Worm (Caenorhabditis elegans) whole organism, young adult: ENCODE data around the gene cnt-2.
A peak's percentile ranks its signal among the peaks of the same experiment; 100 is the strongest.

Experiments used
- B0019.2 ChIP-seq: fragments of 200-800 bp; sonication (Bioruptor generic); conservative IDR thresholded peaks from 2 replicates; pipeline ENCODE4 v1.3.6; 2022; ENCODE audit warnings: missing genetic modification reagents, missing genetic modification characterization, missing compliant biosample characterization
- B0261.1 ChIP-seq: sonication (generic microtip); optimal IDR thresholded peaks from 2 replicates; lab custom pipeline; 2016; ENCODE audit warnings: mild to moderate bottlenecking, missing genetic modification characterization, moderate library complexity, missing compliant biosample characterization
- C06A6.2 ChIP-seq: fragments of 200-800 bp; sonication (Bioruptor generic); conservative IDR thresholded peaks from 2 replicates; pipeline ENCODE4 v1.3.6; 2022; ENCODE audit warnings: missing genetic modification characterization, missing compliant biosample characterization
- F33H1.4 ChIP-seq: fragments of 200-800 bp; sonication (Bioruptor generic); IDR thresholded peaks from 2 replicates; pipeline ENCODE4 v1.3.6; 2022; ENCODE audit warnings: missing genetic modification reagents, missing genetic modification characterization, missing compliant biosample characterization
- F37B4.10 ChIP-seq: fragments of 200-800 bp; sonication (Bioruptor generic); IDR thresholded peaks from 2 replicates; pipeline ENCODE4 v1.3.6; 2022; ENCODE audit warnings: missing genetic modification characterization, missing compliant biosample characterization
- F39B2.1 ChIP-seq: fragments of 200-800 bp; sonication (Bioruptor generic); IDR thresholded peaks from 2 replicates; pipeline ENCODE4 v1.3.6; 2022; ENCODE audit warnings: missing genetic modification reagents, missing genetic modification characterization, missing compliant biosample characterization
- F49E8.2 ChIP-seq: sonication (generic microtip); optimal IDR thresholded peaks from 3 replicates; lab custom pipeline; 2017; ENCODE audit warnings: missing genetic modification characterization, mild to moderate bottlenecking, missing compliant biosample characterization, antibody characterized with exemption, moderate library complexity; ENCODE audit not compliant: insufficient read depth
- F55B11.4 ChIP-seq: sonication (generic microtip); optimal IDR thresholded peaks from 2 replicates; lab custom pipeline; 2016; ENCODE audit warnings: missing compliant biosample characterization, missing genetic modification characterization, borderline replicate concordance; ENCODE audit not compliant: insufficient read depth
- F57A8.1 ChIP-seq: fragments of 200-800 bp; sonication (Bioruptor generic); optimal IDR thresholded peaks from 2 replicates; lab custom pipeline; 2018; ENCODE audit warnings: mild to moderate bottlenecking, missing genetic modification characterization, moderate library complexity, missing compliant biosample characterization
- T26A5.8 ChIP-seq: sonication (generic microtip); optimal IDR thresholded peaks from 2 replicates; lab custom pipeline; 2016; ENCODE audit warnings: missing genetic modification characterization, missing compliant biosample characterization
- Y67H2A.10 ChIP-seq: fragments of 200-800 bp; sonication (Bioruptor generic); conservative IDR thresholded peaks from 2 replicates; pipeline ENCODE4 v1.3.6; 2022; ENCODE audit warnings: missing genetic modification reagents, missing genetic modification characterization, missing compliant biosample characterization
- Y79H2A.3 ChIP-seq: fragments of 200-800 bp; sonication (Bioruptor generic); conservative IDR thresholded peaks from 2 replicates; pipeline ENCODE4 v1.3.6; 2022; ENCODE audit warnings: missing genetic modification reagents, missing genetic modification characterization, missing compliant biosample characterization
- Y95B8A.8 ChIP-seq: fragments of 200-800 bp; sonication (Bioruptor generic); IDR thresholded peaks from 2 replicates; pipeline ENCODE4 v1.3.6; 2022; ENCODE audit warnings: missing genetic modification reagents, missing genetic modification characterization, missing compliant biosample characterization
- akir-1 ChIP-seq: fragments of 200-800 bp; sonication (Bioruptor generic); optimal IDR thresholded peaks from 2 replicates; lab custom pipeline; 2018; ENCODE audit warnings: mild to moderate bottlenecking, missing genetic modification characterization, moderate library complexity, missing compliant biosample characterization
- attf-5 ChIP-seq: fragments of 200-800 bp; sonication (Bioruptor generic); optimal IDR thresholded peaks from 2 replicates; lab custom pipeline; 2018; ENCODE audit warnings: mild to moderate bottlenecking, missing genetic modification characterization, missing compliant biosample characterization
- attf-6 ChIP-seq: fragments of 200-800 bp; sonication (Bioruptor generic); IDR thresholded peaks from 2 replicates; pipeline ENCODE4 v1.3.6; 2022; ENCODE audit warnings: missing genetic modification reagents, missing genetic modification characterization, missing compliant biosample characterization
- cebp-2 ChIP-seq: fragments of 200-800 bp; sonication (Bioruptor generic); IDR thresholded peaks from 2 replicates; pipeline ENCODE4 v1.3.6; 2022; ENCODE audit warnings: missing genetic modification characterization, missing compliant biosample characterization
- ceh-27 ChIP-seq: fragments of 200-800 bp; sonication (Bioruptor generic); optimal IDR thresholded peaks from 2 replicates; lab custom pipeline; 2018; ENCODE audit warnings: mild to moderate bottlenecking, missing genetic modification characterization, moderate library complexity, missing compliant biosample characterization
- ceh-79 ChIP-seq: sonication (generic microtip); optimal IDR thresholded peaks from 2 replicates; lab custom pipeline; 2017; ENCODE audit warnings: mild to moderate bottlenecking, missing genetic modification characterization, missing compliant biosample characterization
- ceh-91 ChIP-seq: fragments of 200-800 bp; sonication (Bioruptor generic); IDR thresholded peaks from 2 replicates; pipeline ENCODE4 v1.3.6; 2022; ENCODE audit warnings: missing genetic modification reagents, missing genetic modification characterization, missing compliant biosample characterization
- dox-1 ChIP-seq: fragments of 200-800 bp; sonication (Bioruptor generic); IDR thresholded peaks from 2 replicates; pipeline ENCODE4 v1.3.6; 2022; ENCODE audit warnings: missing genetic modification reagents, missing genetic modification characterization, missing compliant biosample characterization
- dpl-1 ChIP-seq: fragments of 150-350 bp; optimal IDR thresholded peaks from 2 replicates; lab custom pipeline; 2014; ENCODE audit warnings: missing biosample characterization, missing genetic modification reagents, missing genetic modification characterization
- egl-18 ChIP-seq: fragments of 200-800 bp; sonication (Bioruptor generic); IDR thresholded peaks from 2 replicates; pipeline ENCODE4 v1.3.6; 2022; ENCODE audit warnings: missing genetic modification reagents, missing genetic modification characterization, missing compliant biosample characterization
- ekl-4 ChIP-seq: fragments of 200-800 bp; sonication (Bioruptor generic); IDR thresholded peaks from 2 replicates; pipeline ENCODE4 v1.3.6; 2022; ENCODE audit warnings: missing genetic modification reagents, missing genetic modification characterization, missing compliant biosample characterization
- ets-4 ChIP-seq: fragments of 200-800 bp; sonication (Bioruptor generic); optimal IDR thresholded peaks from 2 replicates; lab custom pipeline; 2018; ENCODE audit warnings: mild to moderate bottlenecking, missing genetic modification characterization, missing compliant biosample characterization
- hlh-26 ChIP-seq: fragments of 200-800 bp; sonication (Bioruptor generic); conservative IDR thresholded peaks from 2 replicates; pipeline ENCODE4 v1.3.6; 2022; ENCODE audit warnings: missing genetic modification reagents, missing genetic modification characterization, missing compliant biosample characterization
- lag-1 ChIP-seq: fragments of 200-800 bp; sonication (Bioruptor generic); IDR thresholded peaks from 2 replicates; pipeline ENCODE4 v1.3.6; 2022; ENCODE audit warnings: missing genetic modification reagents, missing genetic modification characterization, missing compliant biosample characterization
- let-607 ChIP-seq, 2 experiments: fragments of 200-800 bp in 1 of 2; sonication (Bioruptor generic) in 1 of 2; sonication (generic microtip) in 1 of 2; optimal IDR thresholded peaks; 2 replicates each; lab custom pipeline; 2016 to 2018; ENCODE audit warnings: mild to moderate bottlenecking in 2 of 2, missing compliant biosample characterization in 2 of 2, missing genetic modification characterization in 2 of 2, moderate library complexity in 2 of 2, missing genotype in 1 of 2
- lir-1 ChIP-seq: fragments of 200-800 bp; sonication (Bioruptor generic); conservative IDR thresholded peaks from 2 replicates; pipeline ENCODE4 v1.3.6; 2022; ENCODE audit warnings: missing genetic modification reagents, missing genetic modification characterization, missing compliant biosample characterization
- madf-6 ChIP-seq: fragments of 200-800 bp; sonication (Bioruptor generic); IDR thresholded peaks from 2 replicates; pipeline ENCODE4 v1.3.6; 2022; ENCODE audit warnings: missing genetic modification reagents, missing genetic modification characterization, missing compliant biosample characterization
- madf-8 ChIP-seq: fragments of 200-800 bp; sonication (Bioruptor generic); conservative IDR thresholded peaks from 2 replicates; pipeline ENCODE4 v1.3.6; 2022; ENCODE audit warnings: missing genetic modification reagents, missing genetic modification characterization, missing compliant biosample characterization
- mes-4 ChIP-seq: sonication (generic microtip); optimal IDR thresholded peaks from 2 replicates; lab custom pipeline; 2016; ENCODE audit warnings: missing genotype, missing genetic modification characterization, missing compliant biosample characterization
- nfya-1 ChIP-seq: sonication (generic microtip); optimal IDR thresholded peaks from 2 replicates; lab custom pipeline; 2017; ENCODE audit warnings: antibody characterized with exemption, missing compliant biosample characterization, missing genetic modification characterization, borderline replicate concordance; ENCODE audit not compliant: insufficient read depth
- nhr-179 ChIP-seq: sonication (generic microtip); optimal IDR thresholded peaks from 2 replicates; lab custom pipeline; 2016; ENCODE audit warnings: mild to moderate bottlenecking, missing genetic modification characterization, missing compliant biosample characterization
- nhr-27 ChIP-seq: fragments of 200-800 bp; sonication (Bioruptor generic); optimal IDR thresholded peaks from 2 replicates; lab custom pipeline; 2018; ENCODE audit warnings: mild to moderate bottlenecking, missing genetic modification characterization, moderate library complexity, missing compliant biosample characterization
- rpc-1 ChIP-seq, 2 experiments: fragments of 150-350 bp in 1 of 2; sonication (generic microtip) in 1 of 2; optimal IDR thresholded peaks; 2 replicates each; lab custom pipeline; 2014 to 2018; ENCODE audit warnings: missing biosample characterization in 1 of 2, missing genetic modification characterization in 1 of 2, missing genetic modification reagents in 1 of 2, missing genotype in 1 of 2
- sea-2 ChIP-seq: fragments of 200-800 bp; sonication (Bioruptor generic); IDR thresholded peaks from 2 replicates; pipeline ENCODE4 v1.3.6; 2022; ENCODE audit warnings: missing genetic modification characterization, missing compliant biosample characterization
- snpc-1.1 ChIP-seq: sonication (generic microtip); optimal IDR thresholded peaks from 2 replicates; lab custom pipeline; 2017; ENCODE audit warnings: missing genetic modification characterization, mild to moderate bottlenecking, missing compliant biosample characterization, antibody characterized with exemption, moderate library complexity, missing genotype, missing genetic modification reagents; ENCODE audit not compliant: insufficient read depth
- snpc-4 ChIP-seq, 5 experiments: fragments of 150-350 bp in 1 of 5; sonication (generic microtip) in 4 of 5; optimal IDR thresholded peaks; 2 replicates each; lab custom pipeline; 2014 to 2018; ENCODE audit warnings: missing genetic modification characterization in 5 of 5, missing biosample characterization in 3 of 5, antibody characterized with exemption in 2 of 5, mild to moderate bottlenecking in 2 of 5, missing compliant biosample characterization in 2 of 5, missing genotype in 2 of 5, moderate library complexity in 2 of 5, missing genetic modification reagents in 1 of 5
- sptf-2 ChIP-seq: fragments of 200-800 bp; sonication (Bioruptor generic); optimal IDR thresholded peaks from 2 replicates; lab custom pipeline; 2018; ENCODE audit warnings: mild to moderate bottlenecking, missing genetic modification characterization, missing compliant biosample characterization
- zfh-2 ChIP-seq: fragments of 200-800 bp; sonication (Bioruptor generic); conservative IDR thresholded peaks from 2 replicates; pipeline ENCODE4 v1.3.6; 2022; ENCODE audit warnings: missing genetic modification reagents, missing genetic modification characterization, missing compliant biosample characterization
- zim-3 ChIP-seq: sonication (generic microtip); optimal IDR thresholded peaks from 2 replicates; lab custom pipeline; 2017; ENCODE audit warnings: mild to moderate bottlenecking, missing genetic modification characterization, moderate library complexity, missing compliant biosample characterization
- ztf-18 ChIP-seq: sonication (generic microtip); optimal IDR thresholded peaks from 2 replicates; lab custom pipeline; 2016; ENCODE audit warnings: missing genotype, mild to moderate bottlenecking, missing genetic modification characterization, missing compliant biosample characterization
- ztf-22 ChIP-seq: fragments of 200-800 bp; sonication (Bioruptor generic); optimal IDR thresholded peaks from 2 replicates; lab custom pipeline; 2018; ENCODE audit warnings: mild to moderate bottlenecking, missing genetic modification characterization, moderate library complexity, missing compliant biosample characterization
- ztf-25 ChIP-seq: fragments of 200-800 bp; sonication (Bioruptor generic); IDR thresholded peaks from 2 replicates; pipeline ENCODE4 v1.3.6; 2022; ENCODE audit warnings: missing genetic modification reagents, missing genetic modification characterization, missing compliant biosample characterization
- ztf-26 ChIP-seq: sonication (generic microtip); optimal IDR thresholded peaks from 2 replicates; lab custom pipeline; 2017; ENCODE audit warnings: missing genetic modification characterization, missing compliant biosample characterization

cnt-2 gene

ce11 chrIII:10706972-10707438 lies 52.2 kb downstream of the cnt-2 start, which contains the start of the genes Y39A1A.21 and Y39A1A.22 (continued):
- no peak for TF ChIP-seq F39B2.1 (GFP tag; lab: Robert Waterston, UW)
- no peak for TF ChIP-seq ceh-79 (tag; lab: Kevin White, UChicago)
- no peak for TF ChIP-seq sptf-2
- TF ChIP-seq akir-1: no peak
- TF ChIP-seq cebp-2 (GFP tag; lab: Robert Waterston, UW): no peak
- peak; percentile 74 for TF ChIP-seq F33H1.4 (GFP tag; lab: Robert Waterston, UW)
- peak; percentile 74; the same call in 1 of the 2 replicates for TF ChIP-seq ekl-4 (GFP tag; lab: Robert Waterston, UW)
- TF ChIP-seq Y67H2A.10 (GFP tag; lab: Robert Waterston, UW): no peak
- no peak for TF ChIP-seq Y79H2A.3 (GFP tag; lab: Robert Waterston, UW)
- no peak for TF ChIP-seq dpl-1 (GFP tag; lab: Kevin White, UChicago)
- TF ChIP-seq T26A5.8: no peak
- peak; percentile 43; the same call in 1 of the 2 replicates for TF ChIP-seq Y95B8A.8 (GFP tag; lab: Robert Waterston, UW)
- no peak for TF ChIP-seq attf-6 (GFP tag; lab: Robert Waterston, UW)
- TF ChIP-seq sea-2 (GFP tag; lab: Robert Waterston, UW): no peak
- TF ChIP-seq attf-5 (GFP tag; lab: Kevin White, UChicago): peak; percentile 77
- TF ChIP-seq snpc-1.1 (tag; lab: Kevin White, UChicago): no peak
- no peak for TF ChIP-seq F57A8.1 (GFP tag; lab: Kevin White, UChicago)
- peak; percentile 40; the same call in 1 of the 2 replicates for TF ChIP-seq madf-8
- TF ChIP-seq lag-1 (GFP tag; lab: Robert Waterston, UW): no peak
- TF ChIP-seq nhr-179 (tag; lab: Kevin White, UChicago): no peak
- TF ChIP-seq nfya-1 (tag; lab: Kevin White, UChicago): no peak
- TF ChIP-seq C06A6.2: peak; percentile 37; the same call in 1 of the 2 replicates
- TF ChIP-seq ztf-18 (tag; lab: Kevin White, UChicago): peak; percentile 99
- TF ChIP-seq ceh-27 (GFP tag; lab: Kevin White, UChicago): peak; percentile 57
- no peak for TF ChIP-seq ztf-22 (GFP tag; lab: Kevin White, UChicago)
- no peak for TF ChIP-seq B0261.1
- no peak for TF ChIP-seq egl-18 (GFP tag; lab: Robert Waterston, UW)
- no peak for TF ChIP-seq mes-4 (tag; lab: Kevin White, UChicago)
- peak in 1 of 2 experiments; percentile 26 for TF ChIP-seq let-607 (tag; optimal IDR thresholded peaks at IDR 0.05; lab: Kevin White, UChicago)
- TF ChIP-seq ztf-26 (tag; lab: Kevin White, UChicago): peak; percentile 41
- no peak for TF ChIP-seq snpc-4 (GFP tag; optimal IDR thresholded peaks at IDR 0.05; lab: Kevin White, UChicago)
- TF ChIP-seq snpc-4 (tag; optimal IDR thresholded peaks at IDR 0.05; lab: Kevin White, UChicago): peak; percentile 40 to 59 (median 48)
- TF ChIP-seq zim-3 (tag; lab: Kevin White, UChicago): no peak
- no peak for TF ChIP-seq ets-4 (GFP tag; lab: Kevin White, UChicago)
- TF ChIP-seq madf-6: peak; percentile 84
- no peak for TF ChIP-seq F37B4.10
- TF ChIP-seq hlh-26 (GFP tag; lab: Robert Waterston, UW): no peak
- no peak for TF ChIP-seq zfh-2 (GFP tag; lab: Robert Waterston, UW)
- TF ChIP-seq nhr-27 (tag; lab: Kevin White, UChicago): no peak
- no peak for TF ChIP-seq F55B11.4 (tag; lab: Kevin White, UChicago)
- TF ChIP-seq ztf-25: no peak
- no peak for TF ChIP-seq rpc-1 (optimal IDR thresholded peaks at IDR 0.05; lab: Kevin White, UChicago)
- no peak for TF ChIP-seq rpc-1 (tag; optimal IDR thresholded peaks at IDR 0.05; lab: Kevin White, UChicago)
- no peak for TF ChIP-seq F49E8.2 (tag; lab: Kevin White, UChicago)
- TF ChIP-seq lir-1 (GFP tag; lab: Robert Waterston, UW): peak; percentile 11; the same call in 1 of the 2 replicates
- TF ChIP-seq ceh-91: peak; percentile 65
- TF ChIP-seq dox-1 (GFP tag; lab: Robert Waterston, UW): peak; percentile 87
- peak; percentile 58; the same call in 1 of the 2 replicates for TF ChIP-seq B0019.2 (GFP tag; lab: Robert Waterston, UW)
